Worm (Caenorhabditis elegans) whole organism, mixed stage, embryonic: ENCODE results near the gene viro-2.
"Not testable (repeated sequence)": the region's sequence is repeated elsewhere in the genome, so short reads cannot be mapped to it uniquely, and the experiment has no call there.

Experiments used
- M03D4.4 ChIP-seq: sonication (generic microtip); optimal IDR thresholded peaks from 2 replicates; lab custom pipeline; 2017; ENCODE audit warnings: mild to moderate bottlenecking, missing genetic modification characterization, missing compliant biosample characterization
- blmp-1 ChIP-seq: fragments of 150-350 bp; optimal IDR thresholded peaks from 2 replicates; lab custom pipeline; 2014; ENCODE audit warnings: missing biosample characterization, missing genetic modification characterization
- ceh-43 ChIP-seq: fragments of 200-800 bp; sonication (Bioruptor generic); optimal IDR thresholded peaks from 2 replicates; lab custom pipeline; 2018; ENCODE audit warnings: mild to moderate bottlenecking, missing genetic modification characterization, moderate library complexity, missing compliant biosample characterization
- ces-1 ChIP-seq: fragments of 150-350 bp; optimal IDR thresholded peaks from 2 replicates; lab custom pipeline; 2014; ENCODE audit warnings: missing biosample characterization, missing genetic modification reagents, missing genetic modification characterization
- cnd-1 ChIP-seq: fragments of 200-800 bp; sonication (Bioruptor generic); optimal IDR thresholded peaks from 2 replicates; lab custom pipeline; 2018; ENCODE audit warnings: mild to moderate bottlenecking, missing genetic modification characterization, missing compliant biosample characterization
- drap-1 ChIP-seq: fragments of 200-800 bp; sonication (Bioruptor generic); optimal IDR thresholded peaks from 3 replicates; lab custom pipeline; 2018; ENCODE audit warnings: mild to moderate bottlenecking, missing genetic modification characterization, missing compliant biosample characterization
- elt-1 ChIP-seq: sonication (generic microtip); optimal IDR thresholded peaks from 2 replicates; lab custom pipeline; 2017; ENCODE audit warnings: missing genetic modification characterization, mild to moderate bottlenecking, missing compliant biosample characterization, antibody characterized with exemption, moderate library complexity, borderline replicate concordance; ENCODE audit not compliant: insufficient read depth
- elt-3 ChIP-seq: fragments of 150-350 bp; optimal IDR thresholded peaks from 2 replicates; lab custom pipeline; 2014; ENCODE audit warnings: missing biosample characterization, missing genetic modification characterization
- flh-1 ChIP-seq: fragments of 200-800 bp; sonication (Bioruptor generic); optimal IDR thresholded peaks from 2 replicates; lab custom pipeline; 2018; ENCODE audit warnings: mild to moderate bottlenecking, missing genetic modification characterization, moderate library complexity, missing compliant biosample characterization
- ham-2 ChIP-seq: fragments of 200-800 bp; sonication (Bioruptor generic); optimal IDR thresholded peaks from 2 replicates; lab custom pipeline; 2018; ENCODE audit warnings: mild to moderate bottlenecking, missing genetic modification characterization, missing compliant biosample characterization
- hlh-1 ChIP-seq: fragments of 150-350 bp; optimal IDR thresholded peaks from 2 replicates; lab custom pipeline; 2014; ENCODE audit warnings: missing biosample characterization, missing genetic modification reagents, missing genetic modification characterization
- lin-13 ChIP-seq: fragments of 150-350 bp; optimal IDR thresholded peaks from 2 replicates; lab custom pipeline; 2014; ENCODE audit warnings: missing biosample characterization, missing genetic modification characterization
- lin-32 ChIP-seq: fragments of 200-800 bp; sonication (Bioruptor generic); optimal IDR thresholded peaks from 2 replicates; lab custom pipeline; 2018; ENCODE audit warnings: mild to moderate bottlenecking, missing genetic modification characterization, missing compliant biosample characterization
- lsy-2 ChIP-seq: fragments of 150-350 bp; optimal IDR thresholded peaks from 2 replicates; lab custom pipeline; 2014; ENCODE audit warnings: missing biosample characterization, missing genetic modification characterization
- mab-5 ChIP-seq: fragments of 150-350 bp; optimal IDR thresholded peaks from 2 replicates; lab custom pipeline; 2014; ENCODE audit warnings: missing biosample characterization, missing genetic modification characterization
- mep-1 ChIP-seq: fragments of 150-350 bp; optimal IDR thresholded peaks from 2 replicates; lab custom pipeline; 2017; ENCODE audit warnings: missing biosample characterization, missing genetic modification reagents, missing genetic modification characterization, inconsistent platforms
- mls-2 ChIP-seq: sonication (generic microtip); optimal IDR thresholded peaks from 2 replicates; lab custom pipeline; 2016; ENCODE audit warnings: mild to moderate bottlenecking, missing genetic modification characterization, moderate library complexity, missing compliant biosample characterization
- nhr-12 ChIP-seq: fragments of 150-350 bp; optimal IDR thresholded peaks from 2 replicates; lab custom pipeline; 2014; ENCODE audit warnings: missing biosample characterization, missing genetic modification characterization
- nhr-2 ChIP-seq: fragments of 150-350 bp; optimal IDR thresholded peaks from 2 replicates; lab custom pipeline; 2014; ENCODE audit warnings: missing biosample characterization, missing genetic modification characterization
- nhr-28 ChIP-seq: fragments of 150-350 bp; optimal IDR thresholded peaks from 2 replicates; lab custom pipeline; 2014; ENCODE audit warnings: missing biosample characterization, missing genetic modification characterization
- nhr-76 ChIP-seq: sonication (generic microtip); optimal IDR thresholded peaks from 2 replicates; lab custom pipeline; 2017; ENCODE audit warnings: missing biosample characterization, missing genetic modification characterization
- pha-4 ChIP-seq: fragments of 150-350 bp; optimal IDR thresholded peaks from 2 replicates; lab custom pipeline; 2018; ENCODE audit warnings: missing biosample characterization, missing genetic modification reagents, missing genetic modification characterization
- sem-2 ChIP-seq: fragments of 200-800 bp; sonication (Bioruptor generic); optimal IDR thresholded peaks from 2 replicates; lab custom pipeline; 2018; ENCODE audit warnings: mild to moderate bottlenecking, missing genetic modification characterization, missing compliant biosample characterization
- snpc-4 ChIP-seq: fragments of 150-350 bp; optimal IDR thresholded peaks from 2 replicates; lab custom pipeline; 2014; ENCODE audit warnings: missing biosample characterization, missing genetic modification characterization
- sptf-1 ChIP-seq: sonication (generic microtip); optimal IDR thresholded peaks from 2 replicates; lab custom pipeline; 2017; ENCODE audit warnings: mild to moderate bottlenecking, missing genetic modification characterization, moderate library complexity, missing compliant biosample characterization
- tbx-8 ChIP-seq: fragments of 200-800 bp; sonication (Bioruptor generic); optimal IDR thresholded peaks from 2 replicates; lab custom pipeline; 2018; ENCODE audit warnings: mild to moderate bottlenecking, missing genetic modification characterization, moderate library complexity, missing compliant biosample characterization
- unc-120 ChIP-seq: sonication (generic microtip); optimal IDR thresholded peaks from 2 replicates; lab custom pipeline; 2017; ENCODE audit warnings: missing genetic modification characterization, missing compliant biosample characterization; ENCODE audit not compliant: poor library complexity, severe bottlenecking
- unc-39 ChIP-seq: fragments of 150-350 bp; optimal IDR thresholded peaks from 2 replicates; lab custom pipeline; 2014; ENCODE audit warnings: missing biosample characterization, missing genetic modification characterization
- unc-62 ChIP-seq: fragments of 150-350 bp; optimal IDR thresholded peaks from 2 replicates; lab custom pipeline; 2014; ENCODE audit warnings: missing biosample characterization, missing genetic modification reagents, missing genetic modification characterization
- zip-8 ChIP-seq: fragments of 150-350 bp; optimal IDR thresholded peaks from 2 replicates; lab custom pipeline; 2014; ENCODE audit warnings: missing biosample characterization, missing genetic modification characterization
- ztf-11 ChIP-seq: fragments of 150-350 bp; optimal IDR thresholded peaks from 2 replicates; lab custom pipeline; 2014; ENCODE audit warnings: missing biosample characterization, missing genetic modification characterization

The viro-2 gene

ce11 chrIII:7128601-7129000 is at the start of gene viro-2:
Gene viro-2, plus strand, starts transcription at chrIII:7128901.
- not testable (repeated sequence) for TF ChIP-seq sptf-1 (tag; lab: Kevin White, UChicago); snpc-4 (tag; lab: Kevin White, UChicago); ceh-43 (GFP tag; lab: Kevin White, UChicago)

ce11 chrIII:7080689-7081088 is 48.0 kb upstream of the viro-2 start, which contains the start of gene ZK418.7:
Gene ZK418.7, minus strand, starts transcription at chrIII:7080789.
- TF ChIP-seq hlh-1 (tag; lab: Kevin White, UChicago) = no peak

ce11 chrIII:7081488-7081887 is 47.2 kb upstream of the viro-2 start:
- TF ChIP-seq zip-8 (tag; lab: Kevin White, UChicago) = no peak
- no peak for TF ChIP-seq lin-13 (tag; lab: Kevin White, UChicago)

- TF ChIP-seq ceh-43 (GFP tag; lab: Kevin White, UChicago) = no peak
- TF ChIP-seq nhr-2 (tag; lab: Kevin White, UChicago) = no peak
- TF ChIP-seq sem-2 = no peak
- TF ChIP-seq tbx-8 (GFP tag; lab: Kevin White, UChicago) = no peak
- no peak for TF ChIP-seq unc-62 (GFP tag; lab: Kevin White, UChicago)
- TF ChIP-seq pha-4 = no peak
- TF ChIP-seq drap-1 (GFP tag; lab: Kevin White, UChicago) = no peak
- TF ChIP-seq flh-1 = no peak
- TF ChIP-seq mep-1 (tag; lab: Kevin White, UChicago) = no peak
- TF ChIP-seq ces-1 = no peak
- TF ChIP-seq elt-3 = no peak
- TF ChIP-seq hlh-1 (tag; lab: Kevin White, UChicago) = no peak
- TF ChIP-seq lin-13 (tag; lab: Kevin White, UChicago) = no peak
- TF ChIP-seq, all 35 proteins: peak for 0
Measured at ce11 chrIII:7083106-7083505, 45.6 kb upstream of the viro-2 start.

- TF ChIP-seq flh-1 = no peak
- TF ChIP-seq nhr-28 (tag; lab: Kevin White, UChicago) = no peak
- TF ChIP-seq lin-32 (GFP tag; lab: Kevin White, UChicago) = no peak
- no peak for TF ChIP-seq elt-3
- no peak for TF ChIP-seq drap-1 (GFP tag; lab: Kevin White, UChicago)
- TF ChIP-seq ham-2 (GFP tag; lab: Kevin White, UChicago) = no peak
- no peak for TF ChIP-seq M03D4.4 (tag; lab: Kevin White, UChicago)
- TF ChIP-seq nhr-12 (tag; lab: Kevin White, UChicago) = no peak
- no peak for TF ChIP-seq elt-1 (tag; lab: Kevin White, UChicago)
- TF ChIP-seq nhr-2 (tag; lab: Kevin White, UChicago) = no peak
- TF ChIP-seq ztf-11 (tag; lab: Kevin White, UChicago) = no peak
- TF ChIP-seq lsy-2 (tag; lab: Kevin White, UChicago) = no peak
- TF ChIP-seq cnd-1 (tag; lab: Kevin White, UChicago) = no peak
- TF ChIP-seq ceh-43 (GFP tag; lab: Kevin White, UChicago) = no peak
- no peak for TF ChIP-seq nhr-76
- TF ChIP-seq sptf-1 (tag; lab: Kevin White, UChicago) = no peak
- no peak for TF ChIP-seq mab-5
- TF ChIP-seq lin-13 (tag; lab: Kevin White, UChicago) = no peak
Measured at ce11 chrIII:7084908-7085307, 43.8 kb upstream of the viro-2 start, which contains the start of gene tofu-7. Gene tofu-7, minus strand, starts transcription at chrIII:7085018.

- TF ChIP-seq nhr-76 (no peak), unc-39 (tag; lab: Kevin White, UChicago) (no peak), zip-8 (tag; lab: Kevin White, UChicago) (no peak), M03D4.4 (tag; lab: Kevin White, UChicago) (no peak), sem-2 (no peak), lsy-2 (tag; lab: Kevin White, UChicago) (no peak), unc-120 (tag; lab: Kevin White, UChicago) (no peak), unc-62 (GFP tag; lab: Kevin White, UChicago) (no peak), mls-2 (tag; lab: Kevin White, UChicago) (no peak), nhr-2 (tag; lab: Kevin White, UChicago) (no peak), drap-1 (GFP tag; lab: Kevin White, UChicago) (no peak), ztf-11 (tag; lab: Kevin White, UChicago) (no peak), ceh-43 (GFP tag; lab: Kevin White, UChicago) (no peak), blmp-1 (no peak), ham-2 (GFP tag; lab: Kevin White, UChicago) (no peak), ces-1 (no peak), elt-1 (tag; lab: Kevin White, UChicago) (no peak), cnd-1 (tag; lab: Kevin White, UChicago) (no peak)
- TF ChIP-seq, all 35 proteins: peak for 0
Measured at ce11 chrIII:7087180-7087579, 41.5 kb upstream of the viro-2 start.
